Fruit fly (Drosophila melanogaster): ENCODE results near the gene CG18628.

CG18628 gene

dm6 chr3L:10682725-10683367, 43.3 kb downstream of the CG18628 start (continued):
- TF ChIP-seq Sox14 (GFP tag; optimal IDR thresholded peaks at IDR 0.05): peak; percentile 94
- TF ChIP-seq svp (GFP tag): peak; percentile 99
- peak; percentile 99 for TF ChIP-seq CG15336 (GFP tag; IDR thresholded peaks at IDR 0.05)
- peak; percentile 94 for TF ChIP-seq CG6163 (GFP tag; IDR thresholded peaks at IDR 0.05)
- TF ChIP-seq Ets96B (tag; optimal IDR thresholded peaks at IDR 0.05): peak; percentile 95
- TF ChIP-seq acj6 (GFP tag; optimal IDR thresholded peaks at IDR 0.05): peak; percentile 97
- TF ChIP-seq CG11294 (GFP tag; IDR thresholded peaks at IDR 0.05): peak; percentile 93
- peak; percentile 92 for TF ChIP-seq fkh (GFP tag; optimal IDR thresholded peaks at IDR 0.05)
- TF ChIP-seq esn (GFP tag; optimal IDR thresholded peaks at IDR 0.05): peak; percentile 97
- TF ChIP-seq CG3919 (GFP tag; optimal IDR thresholded peaks at IDR 0.05): peak; percentile 98
- TF ChIP-seq pdm3 (GFP tag; optimal IDR thresholded peaks at IDR 0.05): peak; percentile 94
- TF ChIP-seq spab (GFP tag; optimal IDR thresholded peaks at IDR 0.05): peak; percentile 97
- peak; percentile 93 for TF ChIP-seq fd59A (GFP tag; optimal IDR thresholded peaks at IDR 0.05)
- TF ChIP-seq CG8119 (GFP tag; IDR thresholded peaks at IDR 0.05): peak; percentile 99
- peak; percentile 93 for TF ChIP-seq eg (GFP tag; IDR thresholded peaks at IDR 0.05)
- peak; percentile 100 for TF ChIP-seq CG32006 (GFP tag; optimal IDR thresholded peaks at IDR 0.05)
- peak; percentile 71 for TF ChIP-seq Eip93F (GFP tag; optimal IDR thresholded peaks at IDR 0.05)
- TF ChIP-seq lz (GFP tag; optimal IDR thresholded peaks at IDR 0.05): peak; percentile 93
- TF ChIP-seq CG11762 (GFP tag; optimal IDR thresholded peaks at IDR 0.05; ENCODE audit: insufficient read depth): peak; percentile 97

- TF ChIP-seq CG6808 (GFP tag; optimal IDR thresholded peaks at IDR 0.05) (no peak), spab (GFP tag; optimal IDR thresholded peaks at IDR 0.05) (peak; percentile 72), fd59A (GFP tag; optimal IDR thresholded peaks at IDR 0.05) (peak; percentile 43), Eip78C (GFP tag) (peak; percentile 87), CG16779 (tag; optimal IDR thresholded peaks at IDR 0.05) (peak; percentile 64), CG15336 (GFP tag; IDR thresholded peaks at IDR 0.05) (peak; percentile 88), Met (GFP tag; optimal IDR thresholded peaks at IDR 0.05) (peak; percentile 42), CG10631 (GFP tag; optimal IDR thresholded peaks at IDR 0.05) (no peak), fkh (GFP tag; optimal IDR thresholded peaks at IDR 0.05) (no peak), Hr38 (GFP tag; optimal IDR thresholded peaks at IDR 0.05) (no peak), CG34406 (GFP tag; optimal IDR thresholded peaks at IDR 0.05) (peak; percentile 23), CG10669 (GFP tag; optimal IDR thresholded peaks at IDR 0.05) (peak; percentile 59), Eip75B (GFP tag; optimal IDR thresholded peaks at IDR 0.05) (peak; percentile 76), CG8319 (GFP tag; optimal IDR thresholded peaks at IDR 0.05) (peak; percentile 67), Sox14 (GFP tag; optimal IDR thresholded peaks at IDR 0.05) (peak; percentile 67), CG8632 (GFP tag; optimal IDR thresholded peaks at IDR 0.05) (no peak), dac (GFP tag; optimal IDR thresholded peaks at IDR 0.05) (peak; percentile 69), Sox15 (GFP tag; optimal IDR thresholded peaks at IDR 0.05) (peak; percentile 43), CG4318 (GFP tag; optimal IDR thresholded peaks at IDR 0.05) (no peak), lz (GFP tag; optimal IDR thresholded peaks at IDR 0.05) (peak; percentile 65), CG1621 (tag; optimal IDR thresholded peaks at IDR 0.05) (no peak), ss (GFP tag; optimal IDR thresholded peaks at IDR 0.05) (peak; percentile 20 to 48), eg (GFP tag; IDR thresholded peaks at IDR 0.05) (peak; percentile 82), Hr39 (GFP tag; optimal IDR thresholded peaks at IDR 0.05) (peak; percentile 44), CG6276 (GFP tag; optimal IDR thresholded peaks at IDR 0.05) (peak; percentile 79), OdsH (GFP tag; optimal IDR thresholded peaks at IDR 0.05) (peak; percentile 66), CG31627 (GFP tag; optimal IDR thresholded peaks at IDR 0.05) (peak; percentile 31), Ets21C (GFP tag; optimal IDR thresholded peaks at IDR 0.05) (peak; percentile 64), acj6 (GFP tag; optimal IDR thresholded peaks at IDR 0.05) (peak; percentile 43), Smox (GFP tag; optimal IDR thresholded peaks at IDR 0.05) (peak; percentile 26), Hr4 (GFP tag; optimal IDR thresholded peaks at IDR 0.05) (peak; percentile 82), CG3032 (tag; optimal IDR thresholded peaks at IDR 0.05) (peak; percentile 25), CG6163 (GFP tag; IDR thresholded peaks at IDR 0.05) (peak; percentile 83), CG8119 (GFP tag; IDR thresholded peaks at IDR 0.05) (peak; percentile 89), fd85E (GFP tag; optimal IDR thresholded peaks at IDR 0.05) (no peak), svp (GFP tag) (peak; percentile 72), esn (GFP tag; optimal IDR thresholded peaks at IDR 0.05) (peak; percentile 66), net (GFP tag; optimal IDR thresholded peaks at IDR 0.05) (peak; percentile 67), cyc (GFP tag; optimal IDR thresholded peaks at IDR 0.05) (peak; percentile 76), vri (GFP tag; optimal IDR thresholded peaks at IDR 0.05) (no peak), CG11902 (GFP tag; optimal IDR thresholded peaks at IDR 0.05) (peak; percentile 24)
These were observed 44.4 kb downstream of the CG18628 start for dm6 chr3L:10683899-10684340.
